Worm (Caenorhabditis elegans) whole organism, L4/young adult: ENCODE data around the gene C01G12.13.

ENCODE experiments used
- W03F9.2 ChIP-seq: fragments of 150-350 bp; optimal IDR thresholded peaks from 2 replicates; lab custom pipeline; 2014; ENCODE audit warnings: missing biosample characterization, missing genetic modification characterization
- dao-5 ChIP-seq: sonication (generic microtip); optimal IDR thresholded peaks from 2 replicates; lab custom pipeline; 2016; ENCODE audit warnings: missing genotype, missing genetic modification characterization, moderate library complexity, missing compliant biosample characterization
- him-1 ChIP-seq: sonication (generic microtip); optimal IDR thresholded peaks from 2 replicates; lab custom pipeline; 2016; ENCODE audit warnings: missing genotype, missing genetic modification reagents, missing genetic modification characterization, missing compliant biosample characterization

DNA sequence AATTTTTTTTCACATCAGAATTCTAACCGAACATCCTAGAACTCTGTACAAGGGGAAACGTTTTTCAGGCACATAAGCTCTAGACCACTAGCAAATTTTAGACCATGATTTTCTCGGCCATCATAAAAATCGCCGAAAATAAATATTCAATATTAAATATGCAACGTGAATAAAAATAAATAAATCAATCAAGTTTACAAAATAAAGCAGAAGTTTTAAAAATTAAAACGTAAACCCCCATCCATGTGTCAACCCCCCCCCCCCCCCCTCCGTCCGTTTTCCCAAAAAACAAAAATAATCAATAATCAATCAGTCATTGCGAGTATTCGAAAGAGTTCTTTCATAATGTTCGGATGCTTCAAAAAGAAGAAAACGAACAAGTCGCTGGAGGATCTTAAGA lies 16.8 kb downstream of the C01G12.13 start, which contains the start of gene catp-4:
- TF ChIP-seq him-1 (tag; lab: Kevin White, UChicago) (no peak), W03F9.2 (tag; lab: Kevin White, UChicago) (no peak), dao-5 (tag; lab: Kevin White, UChicago) (no peak)
